Fruit fly (Drosophila melanogaster) whole organism, embryonic: ENCODE measurements around the gene nmo.

Experiments
- B-H2 ChIP-seq: fragments of 200-800 bp; sonication (Bioruptor generic); optimal IDR thresholded peaks from 2 replicates; lab custom pipeline; 2018; ENCODE audit warnings: missing biosample characterization, mild to moderate bottlenecking, missing genetic modification characterization
- Bgb ChIP-seq: fragments of 200-800 bp; sonication (Bioruptor generic); IDR thresholded peaks from 2 replicates; pipeline ENCODE4 v1.3.6; 2022; ENCODE audit warnings: missing biosample characterization, missing genetic modification characterization; ENCODE audit not compliant: partially characterized antibody
- BtbVII ChIP-seq: fragments of 200-800 bp; sonication (Bioruptor generic); optimal IDR thresholded peaks from 3 replicates; lab custom pipeline; 2017; ENCODE audit warnings: missing biosample characterization, mild to moderate bottlenecking, missing genetic modification characterization
- CG10274 ChIP-seq: fragments of 200-800 bp; sonication (Bioruptor generic); optimal IDR thresholded peaks from 3 replicates; lab custom pipeline; 2017; ENCODE audit warnings: missing biosample characterization, mild to moderate bottlenecking, missing genetic modification characterization
- CG10565 ChIP-seq: fragments of 200-800 bp; sonication (Bioruptor generic); optimal IDR thresholded peaks from 3 replicates; lab custom pipeline; 2016; ENCODE audit warnings: missing biosample characterization, mild to moderate bottlenecking, missing genetic modification characterization
- CG11247 ChIP-seq: fragments of 200-800 bp; sonication (Bioruptor generic); IDR thresholded peaks from 2 replicates; pipeline ENCODE4 v1.3.6; 2022; ENCODE audit warnings: missing biosample characterization, missing genetic modification characterization
- CG12155 ChIP-seq: fragments of 200-800 bp; sonication (Bioruptor generic); optimal IDR thresholded peaks from 3 replicates; lab custom pipeline; 2016; ENCODE audit warnings: missing biosample characterization, missing genetic modification characterization
- CG12236 ChIP-seq: fragments of 200-800 bp; sonication (Bioruptor generic); optimal IDR thresholded peaks from 2 replicates; lab custom pipeline; 2016; ENCODE audit warnings: missing biosample characterization, missing genetic modification characterization
- CG12942 ChIP-seq: fragments of 200-800 bp; sonication (Bioruptor generic); optimal IDR thresholded peaks from 3 replicates; lab custom pipeline; 2016; ENCODE audit warnings: missing biosample characterization, missing genetic modification characterization
- CG17829 ChIP-seq: fragments of 200-800 bp; optimal IDR thresholded peaks from 2 replicates; lab custom pipeline; 2019; ENCODE audit warnings: missing biosample characterization, mild to moderate bottlenecking, missing genetic modification characterization, moderate library complexity
- CG1792 ChIP-seq: fragments of 200-800 bp; sonication (Bioruptor generic); optimal IDR thresholded peaks from 2 replicates; lab custom pipeline; 2016; ENCODE audit warnings: missing biosample characterization, missing genetic modification characterization
- CG18262 ChIP-seq: fragments of 200-800 bp; optimal IDR thresholded peaks from 3 replicates; lab custom pipeline; 2019; ENCODE audit warnings: missing biosample characterization, mild to moderate bottlenecking, missing genetic modification characterization, moderate library complexity
- CG1832 ChIP-seq: fragments of 200-800 bp; sonication (Bioruptor generic); optimal IDR thresholded peaks from 2 replicates; lab custom pipeline; 2017; ENCODE audit warnings: missing biosample characterization, mild to moderate bottlenecking, missing genetic modification characterization, inconsistent platforms
- CG18476 ChIP-seq: fragments of 200-800 bp; sonication (Bioruptor generic); optimal IDR thresholded peaks from 2 replicates; lab custom pipeline; 2016; ENCODE audit warnings: missing biosample characterization, mild to moderate bottlenecking, missing genetic modification characterization
- CG31441 ChIP-seq: fragments of 200-800 bp; sonication (Bioruptor generic); IDR thresholded peaks from 2 replicates; pipeline ENCODE4 v1.3.6; 2022; ENCODE audit warnings: missing biosample characterization, missing genetic modification characterization
- CG42726 ChIP-seq: fragments of 200-800 bp; sonication (Bioruptor generic); IDR thresholded peaks from 2 replicates; pipeline ENCODE4 v1.3.6; 2022; ENCODE audit warnings: missing biosample characterization, missing genetic modification characterization; ENCODE audit not compliant: partially characterized antibody
- CG4854 ChIP-seq: fragments of 200-800 bp; sonication (Bioruptor generic); optimal IDR thresholded peaks from 2 replicates; lab custom pipeline; 2016; ENCODE audit warnings: missing biosample characterization, missing genetic modification characterization, inconsistent platforms
- CG5245 ChIP-seq: fragments of 200-800 bp; sonication (Bioruptor generic); optimal IDR thresholded peaks from 3 replicates; lab custom pipeline; 2016; ENCODE audit warnings: missing biosample characterization, missing genetic modification characterization
- CG6791 ChIP-seq: fragments of 200-800 bp; sonication (Bioruptor generic); IDR thresholded peaks from 3 replicates; pipeline ENCODE4 v1.3.6; 2022; ENCODE audit warnings: missing biosample characterization, missing genetic modification characterization; ENCODE audit not compliant: partially characterized antibody
- CG9727 ChIP-seq: fragments of 200-800 bp; sonication (Bioruptor generic); optimal IDR thresholded peaks from 3 replicates; lab custom pipeline; 2017; ENCODE audit warnings: missing biosample characterization, mild to moderate bottlenecking, missing genetic modification characterization
- CkIIα-i1 ChIP-seq: fragments of 200-800 bp; sonication (Bioruptor generic); IDR thresholded peaks from 2 replicates; pipeline ENCODE4 v1.3.6; 2022; ENCODE audit warnings: missing biosample characterization, missing genetic modification characterization
- MBD-R2 ChIP-seq: fragments of 200-800 bp; sonication (Bioruptor generic); IDR thresholded peaks from 2 replicates; pipeline ENCODE4 v1.3.6; 2022; ENCODE audit warnings: missing biosample characterization, missing genetic modification characterization
- NK7.1 ChIP-seq: fragments of 200-800 bp; sonication (Bioruptor generic); optimal IDR thresholded peaks from 3 replicates; lab custom pipeline; 2016; ENCODE audit warnings: missing biosample characterization, missing genetic modification characterization
- Nf-YC ChIP-seq: fragments of 200-800 bp; optimal IDR thresholded peaks from 3 replicates; lab custom pipeline; 2019; ENCODE audit warnings: missing biosample characterization, mild to moderate bottlenecking, missing genetic modification characterization, moderate library complexity
- Oli ChIP-seq: fragments of 200-800 bp; sonication (Bioruptor generic); optimal IDR thresholded peaks from 2 replicates; lab custom pipeline; 2018; ENCODE audit warnings: missing biosample characterization, mild to moderate bottlenecking, missing genetic modification characterization, moderate library complexity
- Pdp1 ChIP-seq, 2 experiments: fragments of 200-800 bp; sonication (Bioruptor generic); optimal IDR thresholded peaks; 3 replicates each; lab custom pipeline; 2016; ENCODE audit warnings: missing biosample characterization in 2 of 2, missing genetic modification characterization in 2 of 2, mild to moderate bottlenecking in 1 of 2, moderate library complexity in 1 of 2
- bowl ChIP-seq: fragments of 200-800 bp; sonication (Bioruptor generic); IDR thresholded peaks from 2 replicates; pipeline ENCODE4 v1.3.6; 2022; ENCODE audit warnings: missing biosample characterization, missing genetic modification characterization
- btn ChIP-seq: fragments of 200-800 bp; sonication (Bioruptor generic); optimal IDR thresholded peaks from 2 replicates; lab custom pipeline; 2016; ENCODE audit warnings: missing biosample characterization, missing genetic modification characterization
- dan ChIP-seq: fragments of 200-800 bp; sonication (Bioruptor generic); IDR thresholded peaks from 2 replicates; pipeline ENCODE4 v1.3.6; 2022; ENCODE audit warnings: missing biosample characterization, missing genetic modification characterization
- emc ChIP-seq: fragments of 200-800 bp; sonication (Bioruptor generic); optimal IDR thresholded peaks from 2 replicates; lab custom pipeline; 2016; ENCODE audit warnings: missing biosample characterization, missing genetic modification characterization
- ewg ChIP-seq: fragments of 200-800 bp; sonication (Bioruptor generic); optimal IDR thresholded peaks from 3 replicates; lab custom pipeline; 2017; ENCODE audit warnings: mild to moderate bottlenecking, missing biosample characterization, missing genetic modification reagents, missing genetic modification characterization
- exex ChIP-seq: fragments of 200-800 bp; sonication (Bioruptor generic); optimal IDR thresholded peaks from 4 replicates; lab custom pipeline; 2018; ENCODE audit warnings: missing biosample characterization, mild to moderate bottlenecking, missing genetic modification characterization, moderate library complexity
- ftz-f1 ChIP-seq: fragments of 200-800 bp; sonication (Bioruptor generic); optimal IDR thresholded peaks from 2 replicates; lab custom pipeline; 2016; ENCODE audit warnings: missing biosample characterization, missing genetic modification characterization
- gsb-n ChIP-seq: fragments of 200-800 bp; sonication (Bioruptor generic); optimal IDR thresholded peaks from 3 replicates; lab custom pipeline; 2018; ENCODE audit warnings: missing biosample characterization, mild to moderate bottlenecking, missing genetic modification characterization
- h ChIP-seq: fragments of >200 bp; optimal IDR thresholded peaks from 2 replicates; lab custom pipeline; 2017
- inv ChIP-seq: fragments of 200-800 bp; sonication (Bioruptor generic); IDR thresholded peaks from 2 replicates; pipeline ENCODE4 v1.3.6; 2022; ENCODE audit warnings: missing biosample characterization, missing genetic modification characterization; ENCODE audit not compliant: partially characterized antibody
- lilli ChIP-seq: fragments of 200-800 bp; sonication (Bioruptor generic); optimal IDR thresholded peaks from 3 replicates; lab custom pipeline; 2016; ENCODE audit warnings: missing biosample characterization, missing genetic modification characterization
- lmd ChIP-seq: fragments of 200-800 bp; sonication (Bioruptor generic); IDR thresholded peaks from 2 replicates; pipeline ENCODE4 v1.3.6; 2022; ENCODE audit warnings: missing biosample characterization, missing genetic modification characterization
- otp ChIP-seq: fragments of 200-800 bp; sonication (Bioruptor generic); IDR thresholded peaks from 3 replicates; pipeline ENCODE4, ENCODE4 v1.3.6; 2022; ENCODE audit warnings: missing biosample characterization, missing genetic modification characterization
- pan ChIP-seq, 4 experiments: fragments of >200 bp in 3 of 4; fragments of 200-800 bp in 1 of 4; sonication (Bioruptor generic) in 1 of 4; optimal IDR thresholded peaks in 3 of 4; IDR thresholded peaks in 1 of 4; 2 replicates each; pipeline versions ENCODE4 v1.3.6 to Lab custom; 2017 to 2022; ENCODE audit warnings: missing biosample characterization in 2 of 4, missing genetic modification characterization in 2 of 4, mixed read lengths in 1 of 4
- pita ChIP-seq: fragments of 200-800 bp; sonication (Bioruptor generic); optimal IDR thresholded peaks from 2 replicates; lab custom pipeline; 2017; ENCODE audit warnings: missing biosample characterization, mild to moderate bottlenecking, missing genetic modification characterization
- salm ChIP-seq: fragments of 200-800 bp; sonication (Bioruptor generic); optimal IDR thresholded peaks from 2 replicates; lab custom pipeline; 2018; ENCODE audit warnings: missing biosample characterization, mild to moderate bottlenecking, missing genetic modification characterization
- scrt ChIP-seq: fragments of 200-800 bp; sonication (Bioruptor generic); optimal IDR thresholded peaks from 2 replicates; lab custom pipeline; 2018; ENCODE audit warnings: missing biosample characterization, mild to moderate bottlenecking, missing genetic modification characterization, moderate library complexity
- sd ChIP-seq: fragments of 200-800 bp; sonication (Bioruptor generic); optimal IDR thresholded peaks from 3 replicates; lab custom pipeline; 2018; ENCODE audit warnings: missing biosample characterization, mild to moderate bottlenecking, missing genetic modification characterization, moderate library complexity
- seq ChIP-seq: fragments of 200-800 bp; sonication (Bioruptor generic); IDR thresholded peaks from 2 replicates; pipeline ENCODE4 v1.3.6; 2022; ENCODE audit warnings: missing biosample characterization, missing genetic modification characterization
- sqz ChIP-seq: fragments of 200-800 bp; sonication (Bioruptor generic); optimal IDR thresholded peaks from 3 replicates; lab custom pipeline; 2018; ENCODE audit warnings: missing biosample characterization, mild to moderate bottlenecking, missing genetic modification characterization
- tll ChIP-seq, 2 experiments: fragments of 200-800 bp in 1 of 2; fragments of >200 bp in 1 of 2; sonication (Bioruptor generic) in 1 of 2; optimal IDR thresholded peaks; 2 replicates each; lab custom pipeline; 2017 to 2019; ENCODE audit warnings: missing biosample characterization in 2 of 2, missing genetic modification characterization in 2 of 2, mild to moderate bottlenecking in 1 of 2, moderate library complexity in 1 of 2
- vnd ChIP-seq: fragments of 200-800 bp; sonication (Bioruptor generic); IDR thresholded peaks from 3 replicates; pipeline ENCODE4 v1.3.6; 2022; ENCODE audit warnings: missing biosample characterization, missing genetic modification characterization; ENCODE audit not compliant: partially characterized antibody
- wdn ChIP-seq: fragments of 200-800 bp; sonication (Bioruptor generic); IDR thresholded peaks from 2 replicates; pipeline ENCODE4 v1.3.6; 2022; ENCODE audit warnings: missing biosample characterization, missing genetic modification characterization
- yki ChIP-seq: fragments of >200 bp; optimal IDR thresholded peaks from 3 replicates; lab custom pipeline; 2018
- z ChIP-seq: fragments of 200-800 bp; sonication (Bioruptor generic); IDR thresholded peaks from 3 replicates; pipeline ENCODE4 v1.3.6; 2022; ENCODE audit warnings: missing biosample characterization, missing genetic modification characterization

nmo gene

DNA sequence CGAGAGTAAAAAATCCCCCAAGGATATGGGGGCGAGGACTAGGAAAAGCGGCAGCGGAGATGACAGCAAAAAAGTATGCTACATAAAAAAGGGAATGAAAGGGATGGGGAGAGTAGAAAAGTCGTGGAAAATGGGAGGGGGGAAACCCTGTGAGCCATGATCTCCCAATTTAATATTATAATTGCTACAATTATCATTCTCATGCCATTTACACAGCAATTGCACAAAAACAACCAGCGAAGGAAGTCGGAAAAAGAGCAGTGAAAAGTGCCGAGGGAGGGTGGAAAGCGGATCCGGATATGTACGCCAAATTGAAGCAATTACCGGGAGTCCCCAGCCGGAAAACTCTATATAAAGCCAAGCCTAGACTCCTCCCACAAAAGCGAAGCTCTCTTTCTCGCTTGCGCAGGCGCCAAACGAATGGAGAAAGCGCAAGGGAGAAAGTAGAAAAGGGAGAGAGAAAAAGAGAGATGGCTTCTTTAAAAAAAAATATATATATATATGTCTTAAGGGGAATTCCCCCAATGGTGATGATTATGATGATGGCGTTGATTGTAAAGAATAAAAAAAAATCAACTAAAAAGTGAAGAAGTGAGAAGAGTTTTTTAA is 10.3 kb upstream of the nmo start (continued):
- TF ChIP-seq Oli (no peak), CG31441 (no peak), CG4854 (GFP tag; lab: Kevin White, UChicago) (no peak), NK7.1 (GFP tag; lab: Kevin White, UChicago) (no peak), CkIIα-i1 (GFP tag; lab: Robert Waterston, UW) (no peak), CG18476 (GFP tag; lab: Kevin White, UChicago) (no peak), pan (optimal IDR thresholded peaks at IDR 0.05; lab: Kevin White, UChicago) (no peak), pan (GFP tag; optimal IDR thresholded peaks at IDR 0.05 in 1 of 2, IDR thresholded peaks at IDR 0.05 in 1 of 2) (no peak), pita (GFP tag; lab: Kevin White, UChicago) (no peak), sqz (GFP tag; lab: Kevin White, UChicago) (peak; percentile 32), CG10274 (GFP tag; lab: Kevin White, UChicago) (no peak), B-H2 (GFP tag; lab: Kevin White, UChicago) (no peak), ewg (GFP tag; lab: Kevin White, UChicago) (peak; percentile 80), CG12155 (no peak), CG5245 (GFP tag; lab: Kevin White, UChicago) (no peak), h (lab: Kevin White, UChicago) (no peak), btn (no peak), lilli (GFP tag; lab: Kevin White, UChicago) (no peak), emc (GFP tag; lab: Kevin White, UChicago) (no peak), otp (GFP tag; lab: Robert Waterston, UW) (no peak), BtbVII (GFP tag; lab: Kevin White, UChicago) (no peak), sd (tag; lab: Kevin White, UChicago) (no peak), CG9727 (GFP tag; lab: Kevin White, UChicago) (no peak), CG10565 (GFP tag; lab: Kevin White, UChicago) (no peak), seq (GFP tag; lab: Robert Waterston, UW) (0 out of 2 replicates have a peak, but pooled peaks have one; percentile 13), scrt (GFP tag; lab: Kevin White, UChicago) (no peak), CG12942 (GFP tag; lab: Kevin White, UChicago) (no peak), wdn (no peak), CG6791 (0 out of 3 replicates have a peak, but pooled peaks have one; percentile 29), ftz-f1 (no peak), exex (tag; lab: Kevin White, UChicago) (peak; percentile 72), CG1832 (peak; percentile 7), dan (GFP tag; lab: Robert Waterston, UW) (no peak), Nf-YC (peak; percentile 70), lmd (GFP tag; lab: Robert Waterston, UW) (no peak)
- TF ChIP-seq, all 482 proteins: peak for 10

- TF ChIP-seq CG42726 (GFP tag; lab: Robert Waterston, UW) (peak; percentile 64; the same call in 1 of the 2 replicates), tll (GFP tag; optimal IDR thresholded peaks at IDR 0.05; lab: Kevin White, UChicago) (no peak), yki (lab: Kevin White, UChicago) (no peak), vnd (GFP tag; lab: Robert Waterston, UW) (peak; percentile 92), bowl (GFP tag; lab: Robert Waterston, UW) (no peak), inv (GFP tag; lab: Robert Waterston, UW) (peak; percentile 77), CG1792 (GFP tag; lab: Kevin White, UChicago) (no peak), CG17829 (peak; percentile 15), salm (no peak), MBD-R2 (0 out of 2 replicates have a peak, but pooled peaks have one; percentile 38), z (GFP tag; lab: Robert Waterston, UW) (no peak), gsb-n (no peak), Pdp1 (GFP tag; optimal IDR thresholded peaks at IDR 0.05; lab: Kevin White, UChicago) (peak in 1 of 2 experiments; percentile 46), Bgb (GFP tag; lab: Robert Waterston, UW) (peak; percentile 94), CG11247 (GFP tag; lab: Robert Waterston, UW) (no peak), otp (GFP tag; lab: Robert Waterston, UW) (no peak), CG12236 (GFP tag; lab: Kevin White, UChicago) (no peak), CG18262 (no peak)
Measured at dm6 chr3L:7970442-7970841, 8.4 kb upstream of the nmo start, which contains the start of gene RNaseX25. RNaseX25 (plus strand) TSS chr3L:7970588.
